Fruit fly (Drosophila melanogaster): Measurements from ENCODE around the gene CG12883.

dm6 chr3R:27692645-27693307 is 13.7 kb downstream of the CG12883 start:
- TF ChIP-seq Abd-B (GFP tag; optimal IDR thresholded peaks at IDR 0.05) (no peak), h (GFP tag; optimal IDR thresholded peaks at IDR 0.05) (no peak), Hr78 (GFP tag; optimal IDR thresholded peaks at IDR 0.05) (no peak), psq (GFP tag; optimal IDR thresholded peaks at IDR 0.05) (peak; percentile 60), fru (GFP tag; optimal IDR thresholded peaks at IDR 0.05) (peak; percentile 58), brk (GFP tag; optimal IDR thresholded peaks at IDR 0.05) (no peak), dsf (GFP tag; optimal IDR thresholded peaks at IDR 0.05; ENCODE audit: borderline replicate concordance) (no peak)

Measured in whole organism, wandering third instar larva.